Fruit fly (Drosophila melanogaster): ENCODE measurements around the gene iav.

- TF ChIP-seq CG8478 (optimal IDR thresholded peaks at IDR 0.05) (no peak), EcR (GFP tag; optimal IDR thresholded peaks at IDR 0.05) (no peak), Dll (optimal IDR thresholded peaks at IDR 0.05) (no peak)
Measured at dm6 chrX:6854563-6854962, 40.8 kb downstream of the iav start.

Measured in whole organism.